Worm (Caenorhabditis elegans) whole organism, mixed stage, embryonic: ENCODE results near the gene ZK856.19.

ENCODE experiments used
- M03D4.4 ChIP-seq: sonication (generic microtip); optimal IDR thresholded peaks from 2 replicates; lab custom pipeline; 2017; ENCODE audit warnings: mild to moderate bottlenecking, missing genetic modification characterization, missing compliant biosample characterization
- bed-3 ChIP-seq: fragments of 200-800 bp; sonication (Bioruptor generic); optimal IDR thresholded peaks from 3 replicates; lab custom pipeline; 2018; ENCODE audit warnings: mild to moderate bottlenecking, missing genetic modification characterization, moderate library complexity, missing compliant biosample characterization
- blmp-1 ChIP-seq: fragments of 150-350 bp; optimal IDR thresholded peaks from 2 replicates; lab custom pipeline; 2014; ENCODE audit warnings: missing biosample characterization, missing genetic modification characterization
- ceh-39 ChIP-seq: fragments of 150-350 bp; optimal IDR thresholded peaks from 2 replicates; lab custom pipeline; 2014; ENCODE audit warnings: missing biosample characterization, missing genetic modification characterization
- ceh-43 ChIP-seq: fragments of 200-800 bp; sonication (Bioruptor generic); optimal IDR thresholded peaks from 2 replicates; lab custom pipeline; 2018; ENCODE audit warnings: mild to moderate bottlenecking, missing genetic modification characterization, moderate library complexity, missing compliant biosample characterization
- ceh-83 ChIP-seq: fragments of 200-800 bp; sonication (Bioruptor generic); optimal IDR thresholded peaks from 2 replicates; lab custom pipeline; 2018; ENCODE audit warnings: mild to moderate bottlenecking, missing genetic modification characterization, missing compliant biosample characterization
- ces-1 ChIP-seq: fragments of 150-350 bp; optimal IDR thresholded peaks from 2 replicates; lab custom pipeline; 2014; ENCODE audit warnings: missing biosample characterization, missing genetic modification reagents, missing genetic modification characterization
- cnd-1 ChIP-seq: fragments of 200-800 bp; sonication (Bioruptor generic); optimal IDR thresholded peaks from 2 replicates; lab custom pipeline; 2018; ENCODE audit warnings: mild to moderate bottlenecking, missing genetic modification characterization, missing compliant biosample characterization
- drap-1 ChIP-seq: fragments of 200-800 bp; sonication (Bioruptor generic); optimal IDR thresholded peaks from 3 replicates; lab custom pipeline; 2018; ENCODE audit warnings: mild to moderate bottlenecking, missing genetic modification characterization, missing compliant biosample characterization
- elt-1 ChIP-seq: sonication (generic microtip); optimal IDR thresholded peaks from 2 replicates; lab custom pipeline; 2017; ENCODE audit warnings: missing genetic modification characterization, mild to moderate bottlenecking, missing compliant biosample characterization, antibody characterized with exemption, moderate library complexity, borderline replicate concordance; ENCODE audit not compliant: insufficient read depth
- elt-3 ChIP-seq: fragments of 150-350 bp; optimal IDR thresholded peaks from 2 replicates; lab custom pipeline; 2014; ENCODE audit warnings: missing biosample characterization, missing genetic modification characterization
- flh-1 ChIP-seq: fragments of 200-800 bp; sonication (Bioruptor generic); optimal IDR thresholded peaks from 2 replicates; lab custom pipeline; 2018; ENCODE audit warnings: mild to moderate bottlenecking, missing genetic modification characterization, moderate library complexity, missing compliant biosample characterization
- hlh-1 ChIP-seq: fragments of 150-350 bp; optimal IDR thresholded peaks from 2 replicates; lab custom pipeline; 2014; ENCODE audit warnings: missing biosample characterization, missing genetic modification reagents, missing genetic modification characterization
- lin-13 ChIP-seq: fragments of 150-350 bp; optimal IDR thresholded peaks from 2 replicates; lab custom pipeline; 2014; ENCODE audit warnings: missing biosample characterization, missing genetic modification characterization
- lin-32 ChIP-seq: fragments of 200-800 bp; sonication (Bioruptor generic); optimal IDR thresholded peaks from 2 replicates; lab custom pipeline; 2018; ENCODE audit warnings: mild to moderate bottlenecking, missing genetic modification characterization, missing compliant biosample characterization
- lsy-2 ChIP-seq: fragments of 150-350 bp; optimal IDR thresholded peaks from 2 replicates; lab custom pipeline; 2014; ENCODE audit warnings: missing biosample characterization, missing genetic modification characterization
- mab-5 ChIP-seq: fragments of 150-350 bp; optimal IDR thresholded peaks from 2 replicates; lab custom pipeline; 2014; ENCODE audit warnings: missing biosample characterization, missing genetic modification characterization
- mep-1 ChIP-seq: fragments of 150-350 bp; optimal IDR thresholded peaks from 2 replicates; lab custom pipeline; 2017; ENCODE audit warnings: missing biosample characterization, missing genetic modification reagents, missing genetic modification characterization, inconsistent platforms
- mls-2 ChIP-seq: sonication (generic microtip); optimal IDR thresholded peaks from 2 replicates; lab custom pipeline; 2016; ENCODE audit warnings: mild to moderate bottlenecking, missing genetic modification characterization, moderate library complexity, missing compliant biosample characterization
- nhr-12 ChIP-seq: fragments of 150-350 bp; optimal IDR thresholded peaks from 2 replicates; lab custom pipeline; 2014; ENCODE audit warnings: missing biosample characterization, missing genetic modification characterization
- nhr-2 ChIP-seq: fragments of 150-350 bp; optimal IDR thresholded peaks from 2 replicates; lab custom pipeline; 2014; ENCODE audit warnings: missing biosample characterization, missing genetic modification characterization
- nhr-237 ChIP-seq: fragments of 150-350 bp; optimal IDR thresholded peaks from 2 replicates; lab custom pipeline; 2014; ENCODE audit warnings: missing biosample characterization, missing genetic modification characterization
- nhr-28 ChIP-seq: fragments of 150-350 bp; optimal IDR thresholded peaks from 2 replicates; lab custom pipeline; 2014; ENCODE audit warnings: missing biosample characterization, missing genetic modification characterization
- nhr-76 ChIP-seq: sonication (generic microtip); optimal IDR thresholded peaks from 2 replicates; lab custom pipeline; 2017; ENCODE audit warnings: missing biosample characterization, missing genetic modification characterization
- pha-4 ChIP-seq: fragments of 150-350 bp; optimal IDR thresholded peaks from 2 replicates; lab custom pipeline; 2018; ENCODE audit warnings: missing biosample characterization, missing genetic modification reagents, missing genetic modification characterization
- sem-2 ChIP-seq: fragments of 200-800 bp; sonication (Bioruptor generic); optimal IDR thresholded peaks from 2 replicates; lab custom pipeline; 2018; ENCODE audit warnings: mild to moderate bottlenecking, missing genetic modification characterization, missing compliant biosample characterization
- snpc-4 ChIP-seq: fragments of 150-350 bp; optimal IDR thresholded peaks from 2 replicates; lab custom pipeline; 2014; ENCODE audit warnings: missing biosample characterization, missing genetic modification characterization
- sptf-1 ChIP-seq: sonication (generic microtip); optimal IDR thresholded peaks from 2 replicates; lab custom pipeline; 2017; ENCODE audit warnings: mild to moderate bottlenecking, missing genetic modification characterization, moderate library complexity, missing compliant biosample characterization
- tbx-8 ChIP-seq: fragments of 200-800 bp; sonication (Bioruptor generic); optimal IDR thresholded peaks from 2 replicates; lab custom pipeline; 2018; ENCODE audit warnings: mild to moderate bottlenecking, missing genetic modification characterization, moderate library complexity, missing compliant biosample characterization
- unc-120 ChIP-seq: sonication (generic microtip); optimal IDR thresholded peaks from 2 replicates; lab custom pipeline; 2017; ENCODE audit warnings: missing genetic modification characterization, missing compliant biosample characterization; ENCODE audit not compliant: poor library complexity, severe bottlenecking
- unc-39 ChIP-seq: fragments of 150-350 bp; optimal IDR thresholded peaks from 2 replicates; lab custom pipeline; 2014; ENCODE audit warnings: missing biosample characterization, missing genetic modification characterization
- ztf-11 ChIP-seq: fragments of 150-350 bp; optimal IDR thresholded peaks from 2 replicates; lab custom pipeline; 2014; ENCODE audit warnings: missing biosample characterization, missing genetic modification characterization

Gene ZK856.19

ce11 chrV:10190081-10190556 is 14.6 kb downstream of the ZK856.19 start, which contains the start of gene ZK856.5:
ZK856.5 (minus strand) TSS chrV:10190131.
- TF ChIP-seq tbx-8 (GFP tag; lab: Kevin White, UChicago): no peak
- no peak for TF ChIP-seq lin-13 (tag; lab: Kevin White, UChicago)
- no peak for TF ChIP-seq lin-32 (GFP tag; lab: Kevin White, UChicago)
- no peak for TF ChIP-seq nhr-28 (tag; lab: Kevin White, UChicago)
- no peak for TF ChIP-seq nhr-76 (tag; lab: Kevin White, UChicago)
- no peak for TF ChIP-seq ceh-39
- no peak for TF ChIP-seq drap-1 (GFP tag; lab: Kevin White, UChicago)
- no peak for TF ChIP-seq sem-2
- no peak for TF ChIP-seq cnd-1 (tag; lab: Kevin White, UChicago)
- no peak for TF ChIP-seq nhr-12
- TF ChIP-seq elt-3 (tag; lab: Kevin White, UChicago): no peak
- TF ChIP-seq elt-1 (tag; lab: Kevin White, UChicago): no peak
- TF ChIP-seq lsy-2 (tag; lab: Kevin White, UChicago): no peak
- TF ChIP-seq M03D4.4 (tag; lab: Kevin White, UChicago): no peak
- no peak for TF ChIP-seq mls-2 (tag; lab: Kevin White, UChicago)
- TF ChIP-seq hlh-1 (tag; lab: Kevin White, UChicago): no peak
- no peak for TF ChIP-seq mep-1 (tag; lab: Kevin White, UChicago)
- no peak for TF ChIP-seq pha-4 (tag; lab: Kevin White, UChicago)
- no peak for TF ChIP-seq ceh-43 (GFP tag; lab: Kevin White, UChicago)
- TF ChIP-seq mab-5 (tag; lab: Kevin White, UChicago): no peak

ce11 chrV:10185719-10186118 is 19.0 kb downstream of the ZK856.19 start, which contains the start of gene ZK856.18:
ZK856.18 (minus strand) TSS chrV:10186007.
- TF ChIP-seq snpc-4 (tag; lab: Kevin White, UChicago) (no peak), mls-2 (tag; lab: Kevin White, UChicago) (no peak), flh-1 (no peak), unc-120 (tag; lab: Kevin White, UChicago) (no peak), blmp-1 (tag; lab: Kevin White, UChicago) (no peak)

DNA sequence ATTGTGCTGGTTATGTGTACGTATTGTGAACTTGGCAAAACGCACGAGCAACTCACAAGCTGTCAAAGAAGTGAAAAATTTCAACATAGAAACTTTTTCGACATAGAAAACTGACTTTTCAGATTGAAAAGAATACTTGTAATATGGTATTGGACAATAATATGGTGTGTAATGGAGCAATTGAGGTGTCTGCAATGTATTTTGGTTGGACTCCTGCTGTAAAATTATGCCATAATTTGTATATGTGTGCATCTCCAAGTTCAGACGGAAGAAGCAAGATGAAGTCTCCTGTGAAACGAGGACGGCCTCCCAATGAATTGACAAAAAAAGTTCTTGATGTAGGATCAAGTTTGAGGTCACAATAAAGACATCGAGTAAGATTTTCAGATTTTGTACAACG is 20.9 kb downstream of the ZK856.19 start:
- TF ChIP-seq snpc-4 (tag; lab: Kevin White, UChicago) (no peak), flh-1 (no peak), cnd-1 (tag; lab: Kevin White, UChicago) (no peak), drap-1 (GFP tag; lab: Kevin White, UChicago) (no peak), M03D4.4 (tag; lab: Kevin White, UChicago) (no peak), unc-39 (no peak), elt-3 (tag; lab: Kevin White, UChicago) (no peak), blmp-1 (tag; lab: Kevin White, UChicago) (no peak), unc-120 (tag; lab: Kevin White, UChicago) (no peak), ztf-11 (tag; lab: Kevin White, UChicago) (no peak), nhr-76 (tag; lab: Kevin White, UChicago) (no peak), lin-13 (tag; lab: Kevin White, UChicago) (no peak), pha-4 (tag; lab: Kevin White, UChicago) (no peak), mab-5 (tag; lab: Kevin White, UChicago) (no peak), ceh-43 (GFP tag; lab: Kevin White, UChicago) (no peak), ces-1 (GFP tag; lab: Kevin White, UChicago) (no peak), sptf-1 (tag; lab: Kevin White, UChicago) (no peak), mls-2 (tag; lab: Kevin White, UChicago) (no peak), ceh-83 (GFP tag; lab: Kevin White, UChicago) (no peak)
- TF ChIP-seq, all 35 proteins: peak for 0

- TF ChIP-seq nhr-12 (no peak), tbx-8 (GFP tag; lab: Kevin White, UChicago) (no peak), bed-3 (no peak), ceh-43 (GFP tag; lab: Kevin White, UChicago) (no peak), sem-2 (no peak), ceh-83 (GFP tag; lab: Kevin White, UChicago) (no peak), lsy-2 (tag; lab: Kevin White, UChicago) (no peak), sptf-1 (tag; lab: Kevin White, UChicago) (no peak), blmp-1 (tag; lab: Kevin White, UChicago) (no peak), mab-5 (tag; lab: Kevin White, UChicago) (no peak), elt-3 (tag; lab: Kevin White, UChicago) (no peak), snpc-4 (tag; lab: Kevin White, UChicago) (no peak), lin-32 (GFP tag; lab: Kevin White, UChicago) (no peak), M03D4.4 (tag; lab: Kevin White, UChicago) (no peak), nhr-237 (tag; lab: Kevin White, UChicago) (no peak), nhr-2 (tag; lab: Kevin White, UChicago) (no peak), unc-120 (tag; lab: Kevin White, UChicago) (no peak)
Observed at ce11 chrV:10182984-10183383, 21.7 kb downstream of the ZK856.19 start, which contains the start of gene ZK856.4. ZK856.4 (plus strand) TSS chrV:10183284.
